Fruit fly (Drosophila melanogaster) whole organism, embryonic: Measurements from ENCODE around the gene CG5500.

Experiments
- Atf-2 ChIP-seq: fragments of 200-800 bp; sonication (Bioruptor generic); optimal IDR thresholded peaks from 2 replicates; lab custom pipeline; 2016; ENCODE audit warnings: missing biosample characterization, missing genetic modification characterization
- CG16815 ChIP-seq: fragments of 200-800 bp; sonication (Bioruptor generic); optimal IDR thresholded peaks from 3 replicates; lab custom pipeline; 2017; ENCODE audit warnings: missing biosample characterization, mild to moderate bottlenecking, missing genetic modification characterization
- CG17328 ChIP-seq: fragments of 200-800 bp; sonication (Bioruptor generic); IDR thresholded peaks from 2 replicates; pipeline ENCODE4 v1.3.6; 2022; ENCODE audit warnings: missing biosample characterization, missing genetic modification characterization
- CG18262 ChIP-seq: fragments of 200-800 bp; optimal IDR thresholded peaks from 3 replicates; lab custom pipeline; 2019; ENCODE audit warnings: missing biosample characterization, mild to moderate bottlenecking, missing genetic modification characterization, moderate library complexity
- CG18599 ChIP-seq: fragments of 200-800 bp; sonication (Bioruptor generic); optimal IDR thresholded peaks from 3 replicates; lab custom pipeline; 2017; ENCODE audit warnings: missing biosample characterization, missing genetic modification characterization, mild to moderate bottlenecking, moderate library complexity, missing genetic modification reagents
- CG2116 ChIP-seq: fragments of 200-800 bp; sonication (Bioruptor generic); optimal IDR thresholded peaks from 3 replicates; lab custom pipeline; 2018; ENCODE audit warnings: missing biosample characterization, mild to moderate bottlenecking, missing genetic modification characterization
- CG30403 ChIP-seq: fragments of 200-800 bp; sonication (Bioruptor generic); optimal IDR thresholded peaks from 3 replicates; lab custom pipeline; 2016; ENCODE audit warnings: missing biosample characterization, missing genetic modification characterization
- CG33557 ChIP-seq: fragments of 200-800 bp; sonication (Bioruptor generic); optimal IDR thresholded peaks from 2 replicates; lab custom pipeline; 2019; ENCODE audit warnings: missing biosample characterization, mild to moderate bottlenecking, missing genetic modification characterization, moderate library complexity
- CG3726 ChIP-seq: fragments of 200-800 bp; sonication (Bioruptor generic); IDR thresholded peaks from 3 replicates; pipeline ENCODE4, ENCODE4 v1.3.6; 2022; ENCODE audit warnings: missing biosample characterization, missing genetic modification characterization
- CG9817 ChIP-seq: fragments of 200-800 bp; sonication (Bioruptor generic); optimal IDR thresholded peaks from 2 replicates; lab custom pipeline; 2018; ENCODE audit warnings: missing biosample characterization, mild to moderate bottlenecking, missing genetic modification characterization, moderate library complexity
- Dref ChIP-seq: fragments of 200-800 bp; sonication (Bioruptor generic); IDR thresholded peaks from 2 replicates; pipeline ENCODE4 v1.3.6; 2022; ENCODE audit warnings: missing biosample characterization, missing genetic modification characterization
- ERR ChIP-seq: fragments of 200-800 bp; sonication (Bioruptor generic); optimal IDR thresholded peaks from 2 replicates; lab custom pipeline; 2016; ENCODE audit warnings: missing biosample characterization, missing genetic modification characterization
- HLH54F ChIP-seq: fragments of 200-800 bp; sonication (Bioruptor generic); optimal IDR thresholded peaks from 3 replicates; lab custom pipeline; 2016; ENCODE audit warnings: missing biosample characterization, missing genetic modification characterization
- Hand ChIP-seq: fragments of 200-800 bp; sonication (Bioruptor generic); optimal IDR thresholded peaks from 2 replicates; lab custom pipeline; 2017; ENCODE audit warnings: mild to moderate bottlenecking, missing biosample characterization, missing genetic modification reagents, missing genetic modification characterization
- Hr51 ChIP-seq, 2 experiments: fragments of 200-800 bp; sonication (Bioruptor generic); optimal IDR thresholded peaks; 2 replicates in 1 of 2; 3 replicates in 1 of 2; lab custom pipeline; 2016 to 2018; ENCODE audit warnings: missing biosample characterization in 2 of 2, missing genetic modification characterization in 2 of 2, mild to moderate bottlenecking in 1 of 2, moderate library complexity in 1 of 2
- MBD-R2 ChIP-seq: fragments of 200-800 bp; sonication (Bioruptor generic); IDR thresholded peaks from 2 replicates; pipeline ENCODE4 v1.3.6; 2022; ENCODE audit warnings: missing biosample characterization, missing genetic modification characterization
- Max ChIP-seq: fragments of 200-800 bp; sonication (Bioruptor generic); optimal IDR thresholded peaks from 2 replicates; lab custom pipeline; 2016; ENCODE audit warnings: missing biosample characterization, mild to moderate bottlenecking, missing genetic modification characterization
- Mes4 ChIP-seq: fragments of 200-800 bp; sonication (Bioruptor generic); optimal IDR thresholded peaks from 2 replicates; lab custom pipeline; 2016; ENCODE audit warnings: missing biosample characterization, missing genetic modification characterization
- NC2β ChIP-seq: fragments of 200-800 bp; sonication (Bioruptor generic); optimal IDR thresholded peaks from 2 replicates; lab custom pipeline; 2016; ENCODE audit warnings: missing biosample characterization, missing genetic modification characterization
- NfI ChIP-seq: fragments of 200-800 bp; sonication (Bioruptor generic); optimal IDR thresholded peaks from 3 replicates; lab custom pipeline; 2018; ENCODE audit warnings: missing biosample characterization, mild to moderate bottlenecking, missing genetic modification characterization, moderate library complexity
- Oli ChIP-seq: fragments of 200-800 bp; sonication (Bioruptor generic); optimal IDR thresholded peaks from 2 replicates; lab custom pipeline; 2018; ENCODE audit warnings: missing biosample characterization, mild to moderate bottlenecking, missing genetic modification characterization, moderate library complexity
- Pdp1 ChIP-seq, 2 experiments: fragments of 200-800 bp; sonication (Bioruptor generic); optimal IDR thresholded peaks; 3 replicates each; lab custom pipeline; 2016; ENCODE audit warnings: missing biosample characterization in 2 of 2, missing genetic modification characterization in 2 of 2, mild to moderate bottlenecking in 1 of 2, moderate library complexity in 1 of 2
- TFAM ChIP-seq: fragments of 200-800 bp; sonication (Bioruptor generic); optimal IDR thresholded peaks from 2 replicates; lab custom pipeline; 2017; ENCODE audit warnings: missing biosample characterization, missing genetic modification characterization, inconsistent platforms
- bsh ChIP-seq, 2 experiments: fragments of 200-800 bp; sonication (Bioruptor generic); optimal IDR thresholded peaks; 2 replicates each; lab custom pipeline; 2017 to 2018; ENCODE audit warnings: mild to moderate bottlenecking in 2 of 2, missing biosample characterization in 2 of 2, missing genetic modification characterization in 2 of 2, moderate library complexity in 1 of 2
- chinmo ChIP-seq: fragments of 200-800 bp; sonication (Bioruptor generic); IDR thresholded peaks from 4 replicates; pipeline ENCODE4 v1.3.6; 2022; ENCODE audit warnings: missing biosample characterization, missing genetic modification characterization; ENCODE audit not compliant: partially characterized antibody
- ci ChIP-seq: fragments of 200-800 bp; sonication (Bioruptor generic); IDR thresholded peaks from 3 replicates; pipeline ENCODE4 v1.3.6; 2022; ENCODE audit warnings: missing biosample characterization, missing genetic modification characterization
- crc ChIP-seq: fragments of 200-800 bp; sonication (Bioruptor generic); optimal IDR thresholded peaks from 2 replicates; lab custom pipeline; 2016; ENCODE audit warnings: missing biosample characterization, missing genetic modification characterization
- emc ChIP-seq: fragments of 200-800 bp; sonication (Bioruptor generic); optimal IDR thresholded peaks from 2 replicates; lab custom pipeline; 2016; ENCODE audit warnings: missing biosample characterization, missing genetic modification characterization
- fd64A ChIP-seq: fragments of 200-800 bp; sonication (Bioruptor generic); optimal IDR thresholded peaks from 3 replicates; lab custom pipeline; 2018; ENCODE audit warnings: missing biosample characterization, mild to moderate bottlenecking, missing genetic modification characterization
- jing ChIP-seq: fragments of 200-800 bp; sonication (Bioruptor generic); optimal IDR thresholded peaks from 2 replicates; lab custom pipeline; 2018; ENCODE audit warnings: missing biosample characterization, mild to moderate bottlenecking, missing genetic modification characterization
- ken ChIP-seq: fragments of 200-800 bp; sonication (Bioruptor generic); IDR thresholded peaks from 3 replicates; pipeline ENCODE4 v1.3.6; 2022; ENCODE audit warnings: missing biosample characterization, missing genetic modification characterization
- lola ChIP-seq, 3 experiments: fragments of >200 bp in 2 of 3; fragments of 200-800 bp in 1 of 3; sonication (Bioruptor generic) in 1 of 3; optimal IDR thresholded peaks; 2 replicates each; lab custom pipeline; 2017 to 2019; ENCODE audit warnings: missing biosample characterization in 3 of 3, missing genetic modification characterization in 3 of 3, mild to moderate bottlenecking in 1 of 3, moderate library complexity in 1 of 3
- nerfin-1 ChIP-seq: fragments of 200-800 bp; sonication (Bioruptor generic); optimal IDR thresholded peaks from 3 replicates; lab custom pipeline; 2019; ENCODE audit warnings: missing biosample characterization, mild to moderate bottlenecking, missing genetic modification characterization, moderate library complexity
- nmo ChIP-seq: fragments of 200-800 bp; sonication (Bioruptor generic); optimal IDR thresholded peaks from 2 replicates; lab custom pipeline; 2018; ENCODE audit warnings: missing biosample characterization, mild to moderate bottlenecking, missing genetic modification characterization, moderate library complexity
- pb ChIP-seq: fragments of 200-800 bp; sonication (Bioruptor generic); optimal IDR thresholded peaks from 3 replicates; lab custom pipeline; 2016; ENCODE audit warnings: missing biosample characterization, missing genetic modification characterization
- phol ChIP-seq: fragments of 200-800 bp; sonication (Bioruptor generic); optimal IDR thresholded peaks from 3 replicates; lab custom pipeline; 2018; ENCODE audit warnings: missing biosample characterization, mild to moderate bottlenecking, missing genetic modification characterization, moderate library complexity
- pnt ChIP-seq: fragments of 200-800 bp; sonication (Bioruptor generic); optimal IDR thresholded peaks from 3 replicates; lab custom pipeline; 2016; ENCODE audit warnings: missing biosample characterization, missing genetic modification characterization
- repo ChIP-seq: fragments of 200-800 bp; sonication (Bioruptor generic); optimal IDR thresholded peaks from 2 replicates; lab custom pipeline; 2016; ENCODE audit warnings: missing biosample characterization, missing genetic modification characterization
- sima ChIP-seq: fragments of 200-800 bp; sonication (Bioruptor generic); optimal IDR thresholded peaks from 2 replicates; lab custom pipeline; 2016; ENCODE audit warnings: missing biosample characterization, missing genetic modification characterization
- stc ChIP-seq: fragments of 200-800 bp; sonication (Bioruptor generic); IDR thresholded peaks from 2 replicates; pipeline ENCODE4 v1.3.6; 2022; ENCODE audit warnings: missing biosample characterization, missing genetic modification characterization
- tin ChIP-seq: fragments of 200-800 bp; sonication (Bioruptor generic); optimal IDR thresholded peaks from 3 replicates; lab custom pipeline; 2016; ENCODE audit warnings: missing biosample characterization, missing genetic modification characterization
- toy ChIP-seq: fragments of 200-800 bp; sonication (Bioruptor generic); IDR thresholded peaks from 2 replicates; pipeline ENCODE4 v1.3.6; 2022; ENCODE audit warnings: missing biosample characterization, missing genetic modification characterization
- vfl ChIP-seq: fragments of 200-800 bp; sonication (Bioruptor generic); optimal IDR thresholded peaks from 2 replicates; lab custom pipeline; 2016; ENCODE audit warnings: missing biosample characterization, missing genetic modification characterization

CG5500 gene

DNA sequence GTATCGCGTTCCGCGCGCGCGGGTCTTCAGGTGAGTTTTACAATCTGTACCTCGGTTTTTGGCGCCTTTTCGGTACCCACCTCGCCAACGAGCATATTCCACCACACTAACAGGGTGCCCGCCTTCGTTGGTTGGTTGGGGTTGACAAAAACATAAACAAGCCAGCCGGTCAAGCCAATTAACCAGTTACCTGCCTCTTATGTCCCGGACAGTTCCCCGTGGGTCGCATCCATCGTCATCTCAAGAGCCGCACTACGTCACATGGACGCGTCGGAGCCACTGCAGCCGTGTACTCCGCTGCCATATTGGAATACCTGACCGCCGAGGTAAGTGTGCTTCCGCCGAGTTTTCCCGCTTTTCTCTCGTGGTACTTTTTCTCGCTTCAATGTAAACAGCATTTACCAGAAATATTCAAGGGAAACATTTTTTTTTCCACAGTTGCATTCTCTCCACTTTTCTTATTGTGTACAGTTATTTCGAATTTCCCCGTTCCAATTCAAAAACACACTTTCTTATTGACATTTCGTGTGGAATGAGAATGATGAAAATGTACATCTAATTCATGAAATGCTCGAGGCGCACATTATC lies 8.9 kb upstream of the CG5500 start (continued):
- TF ChIP-seq nmo (GFP tag; lab: Kevin White, UChicago) = no peak
- TF ChIP-seq NfI = no peak
- peak; percentile 15 for TF ChIP-seq fd64A (GFP tag; lab: Kevin White, UChicago)
- TF ChIP-seq crc = no peak
- TF ChIP-seq nerfin-1 (tag; lab: Kevin White, UChicago) = peak; percentile 69
- no peak for TF ChIP-seq Hr51 (GFP tag; optimal IDR thresholded peaks at IDR 0.05; lab: Kevin White, UChicago)
- peak; percentile 49; the same call in 1 of the 3 replicates for TF ChIP-seq ci
- TF ChIP-seq Oli (tag; lab: Kevin White, UChicago) = no peak
- no peak for TF ChIP-seq Atf-2 (GFP tag; lab: Kevin White, UChicago)
- no peak; the same call in 1 of the 2 replicates for TF ChIP-seq MBD-R2 (GFP tag; lab: Robert Waterston, UW)
- 0 out of 4 replicates have a peak, but pooled peaks have one; percentile 5 for TF ChIP-seq chinmo (GFP tag; lab: Robert Waterston, UW)
- peak; percentile 46; the same call in 1 of the 2 replicates for TF ChIP-seq stc (GFP tag; lab: Robert Waterston, UW)
- no peak for TF ChIP-seq repo (GFP tag; lab: Kevin White, UChicago)
- no peak for TF ChIP-seq bsh (GFP tag; optimal IDR thresholded peaks at IDR 0.05; lab: Kevin White, UChicago)
- TF ChIP-seq ERR (GFP tag; lab: Kevin White, UChicago) = no peak
- TF ChIP-seq vfl (GFP tag; lab: Kevin White, UChicago) = no peak
- peak; percentile 23 for TF ChIP-seq Mes4 (GFP tag; lab: Kevin White, UChicago)
- no peak for TF ChIP-seq CG16815 (GFP tag; lab: Kevin White, UChicago)
- TF ChIP-seq pb (GFP tag; lab: Kevin White, UChicago) = peak; percentile 29
- TF ChIP-seq CG18262 (tag; lab: Kevin White, UChicago) = no peak
- TF ChIP-seq Max (GFP tag; lab: Kevin White, UChicago) = no peak
- TF ChIP-seq pnt (GFP tag; lab: Kevin White, UChicago) = no peak
- TF ChIP-seq HLH54F (GFP tag; lab: Kevin White, UChicago) = no peak
- no peak for TF ChIP-seq sima (GFP tag; lab: Kevin White, UChicago)
- 0 out of 3 replicates have a peak, but pooled peaks have one; percentile 38 for TF ChIP-seq ken (GFP tag; lab: Robert Waterston, UW)
- no peak for TF ChIP-seq Hand (GFP tag; lab: Kevin White, UChicago)
- 0 out of 2 replicates have a peak, but pooled peaks have one; percentile 26 for TF ChIP-seq CG17328 (GFP tag; lab: Robert Waterston, UW)
- no peak for TF ChIP-seq NC2β (GFP tag; lab: Kevin White, UChicago)
- TF ChIP-seq CG9817 (tag; lab: Kevin White, UChicago) = no peak
- no peak for TF ChIP-seq Dref
- TF ChIP-seq CG33557 (GFP tag; lab: Kevin White, UChicago) = no peak
- no peak for TF ChIP-seq CG30403
- no peak for TF ChIP-seq Pdp1 (GFP tag; optimal IDR thresholded peaks at IDR 0.05; lab: Kevin White, UChicago)
- no peak for TF ChIP-seq jing (GFP tag; lab: Kevin White, UChicago)
- TF ChIP-seq CG3726 (GFP tag; lab: Robert Waterston, UW) = no peak
- no peak for TF ChIP-seq toy (GFP tag; lab: Robert Waterston, UW)
- TF ChIP-seq CG2116 (GFP tag; lab: Kevin White, UChicago) = no peak
- TF ChIP-seq emc = no peak
- peak; percentile 41 for TF ChIP-seq phol (tag; lab: Kevin White, UChicago)
- no peak for TF ChIP-seq tin
- TF ChIP-seq CG18599 (GFP tag; lab: Kevin White, UChicago) = no peak
- no peak for TF ChIP-seq TFAM (GFP tag; lab: Kevin White, UChicago)
- no peak for TF ChIP-seq lola (GFP tag; optimal IDR thresholded peaks at IDR 0.05; lab: Kevin White, UChicago)
